Worm (Caenorhabditis elegans) whole organism, early embryonic: Measurements from ENCODE around the gene dpy-9.
A peak's percentile ranks its signal among the peaks of the same experiment; 100 is the strongest.

Source experiments
- B0310.2 ChIP-seq: sonication (generic microtip); optimal IDR thresholded peaks from 2 replicates; lab custom pipeline; 2016; ENCODE audit warnings: mild to moderate bottlenecking, missing genetic modification characterization, missing compliant biosample characterization
- F13C5.2 ChIP-seq: sonication (generic microtip); optimal IDR thresholded peaks from 2 replicates; lab custom pipeline; 2017; ENCODE audit warnings: mild to moderate bottlenecking, missing genetic modification characterization, inconsistent platforms, missing compliant biosample characterization
- aly-1 ChIP-seq: sonication (generic microtip); optimal IDR thresholded peaks from 2 replicates; lab custom pipeline; 2016; ENCODE audit warnings: missing genetic modification characterization, missing compliant biosample characterization
- ama-1 ChIP-seq: fragments of 150-350 bp; optimal IDR thresholded peaks from 2 replicates; lab custom pipeline; 2014
- ceh-13 ChIP-seq: fragments of 200-800 bp; sonication (Bioruptor generic); optimal IDR thresholded peaks from 2 replicates; lab custom pipeline; 2018; ENCODE audit warnings: mild to moderate bottlenecking, missing genetic modification characterization, missing compliant biosample characterization
- ceh-36 ChIP-seq: sonication (generic microtip); optimal IDR thresholded peaks from 2 replicates; lab custom pipeline; 2016; ENCODE audit warnings: missing genetic modification characterization, inconsistent platforms, missing compliant biosample characterization
- ets-7 ChIP-seq: sonication (generic microtip); optimal IDR thresholded peaks from 2 replicates; lab custom pipeline; 2016; ENCODE audit warnings: missing genotype, missing genetic modification characterization, missing compliant biosample characterization
- flt-1 ChIP-seq: fragments of 200-800 bp; sonication (Bioruptor generic); IDR thresholded peaks from 2 replicates; pipeline ENCODE4 v1.3.6; 2022; ENCODE audit warnings: missing genetic modification characterization, missing compliant biosample characterization
- hmbx-1 ChIP-seq: sonication (generic microtip); optimal IDR thresholded peaks from 2 replicates; lab custom pipeline; 2016; ENCODE audit warnings: mild to moderate bottlenecking, missing genetic modification characterization, missing compliant biosample characterization
- hmg-4 ChIP-seq: fragments of 200-800 bp; sonication (Bioruptor generic); optimal IDR thresholded peaks from 2 replicates; lab custom pipeline; 2018; ENCODE audit warnings: mild to moderate bottlenecking, missing genetic modification characterization, missing compliant biosample characterization
- hnd-1 ChIP-seq: sonication (generic microtip); optimal IDR thresholded peaks from 2 replicates; lab custom pipeline; 2016; ENCODE audit warnings: missing genetic modification characterization, missing compliant biosample characterization
- pes-1 ChIP-seq: fragments of 200-800 bp; sonication (Bioruptor generic); IDR thresholded peaks from 2 replicates; pipeline ENCODE4 v1.3.6; 2022; ENCODE audit warnings: missing genetic modification reagents, missing genetic modification characterization, missing compliant biosample characterization
- scrt-1 ChIP-seq: fragments of 200-800 bp; sonication (Bioruptor generic); IDR thresholded peaks from 2 replicates; pipeline ENCODE4 v1.3.6; 2022; ENCODE audit warnings: missing genetic modification characterization, missing compliant biosample characterization
- sea-1 ChIP-seq: fragments of 200-800 bp; sonication (Bioruptor generic); conservative IDR thresholded peaks from 2 replicates; pipeline ENCODE4 v1.3.6; 2022; ENCODE audit warnings: missing genetic modification characterization, missing compliant biosample characterization
- tbx-11 ChIP-seq: fragments of 200-800 bp; sonication (Bioruptor generic); IDR thresholded peaks from 2 replicates; pipeline ENCODE4 v1.3.6; 2022; ENCODE audit warnings: missing genetic modification characterization, missing compliant biosample characterization
- tbx-37 ChIP-seq: fragments of 200-800 bp; sonication (Bioruptor generic); conservative IDR thresholded peaks from 2 replicates; pipeline ENCODE4 v1.3.6; 2022; ENCODE audit warnings: missing genetic modification reagents, missing genetic modification characterization, missing compliant biosample characterization
- tra-4 ChIP-seq: sonication (generic microtip); optimal IDR thresholded peaks from 2 replicates; lab custom pipeline; 2017; ENCODE audit warnings: missing genetic modification characterization, missing compliant biosample characterization

Gene dpy-9

DNA sequence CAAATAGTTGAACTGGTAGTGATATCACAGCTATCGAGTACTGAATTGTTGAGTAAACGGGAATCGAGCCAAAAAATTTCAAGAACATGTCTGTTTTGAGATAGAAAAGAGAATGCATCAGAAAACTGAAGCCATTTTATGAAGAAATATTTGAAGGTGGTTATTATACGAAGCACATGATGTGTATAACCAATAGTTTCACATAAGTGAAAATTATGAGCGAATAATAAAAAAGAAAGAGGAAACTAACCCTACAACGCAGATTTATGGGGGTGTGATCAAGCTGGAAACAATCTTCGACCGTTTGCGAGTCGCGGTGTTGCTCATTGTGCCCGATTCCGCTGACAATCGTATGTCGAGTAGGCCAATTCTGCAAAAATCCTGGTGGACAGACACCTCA is 14.3 kb upstream of the dpy-9 start, which contains the start of gene srh-282:
Gene srh-282 (minus strand): TSS at position 101 of the 400 bp plus-strand sequence.
- TF ChIP-seq hmg-4 (GFP tag; lab: Kevin White, UChicago), result no peak

DNA sequence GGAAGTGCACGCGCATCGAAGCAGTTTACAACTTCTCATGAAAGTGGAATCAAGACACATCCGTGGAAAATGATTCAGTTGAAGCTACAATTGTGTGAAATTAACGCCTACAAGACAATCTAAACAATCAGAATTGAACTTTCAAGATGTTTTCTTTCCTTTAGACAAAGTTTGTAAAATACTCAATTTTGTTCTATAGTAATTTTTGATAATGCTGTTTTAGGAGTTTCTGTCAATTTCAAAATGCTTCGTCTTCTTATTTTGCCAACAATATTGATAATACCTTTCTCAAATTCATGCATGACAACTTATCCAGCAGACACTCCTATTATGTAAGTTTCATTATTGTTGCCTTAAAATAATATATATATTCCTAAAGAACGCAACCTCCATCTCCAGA is 10.1 kb upstream of the dpy-9 start, which contains the start of gene T21D12.11:
Gene T21D12.11 (plus strand): TSS at position 301 of the 400 bp plus-strand sequence.
- TF ChIP-seq tbx-37 (GFP tag; lab: Robert Waterston, UW) (no peak), scrt-1 (no peak), pes-1 (GFP tag; lab: Robert Waterston, UW) (no peak), sea-1 (GFP tag; lab: Robert Waterston, UW) (no peak), hmbx-1 (no peak)

- TF ChIP-seq hmbx-1, result no peak
Measured at ce11 chrIV:266148-266547, 7.1 kb upstream of the dpy-9 start, which contains the start of gene T21D12.12. TSS of gene T21D12.12 (plus strand) at chrIV:266448.

ce11 chrIV:264182-264709 is 5.2 kb upstream of the dpy-9 start, which contains the start of gene pat-6:
TSS of gene pat-6 (minus strand) at chrIV:264232.
- TF ChIP-seq F13C5.2, result no peak
- no peak for TF ChIP-seq ama-1 (lab: Kevin White, UChicago)
- no peak for TF ChIP-seq hmg-4 (GFP tag; lab: Kevin White, UChicago)
- TF ChIP-seq hnd-1 (tag; lab: Kevin White, UChicago), result no peak
- no peak for TF ChIP-seq ets-7 (tag; lab: Kevin White, UChicago)
- no peak for TF ChIP-seq flt-1 (GFP tag; lab: Robert Waterston, UW)
- TF ChIP-seq hmbx-1, result no peak
- TF ChIP-seq ceh-36, result no peak
- no peak for TF ChIP-seq B0310.2
- TF ChIP-seq ceh-13 (GFP tag; lab: Kevin White, UChicago), result no peak
- no peak for TF ChIP-seq tbx-11 (GFP tag; lab: Robert Waterston, UW)

ce11 chrIV:262460-262859 is 3.5 kb upstream of the dpy-9 start:
- TF ChIP-seq pes-1 (GFP tag; lab: Robert Waterston, UW), result no peak
- no peak for TF ChIP-seq ceh-13 (GFP tag; lab: Kevin White, UChicago)
- no peak for TF ChIP-seq scrt-1
- no peak for TF ChIP-seq B0310.2
- TF ChIP-seq tbx-37 (GFP tag; lab: Robert Waterston, UW), result no peak
- TF ChIP-seq aly-1, result no peak
- TF ChIP-seq ets-7 (tag; lab: Kevin White, UChicago), result no peak
- no peak for TF ChIP-seq tbx-11 (GFP tag; lab: Robert Waterston, UW)

DNA sequence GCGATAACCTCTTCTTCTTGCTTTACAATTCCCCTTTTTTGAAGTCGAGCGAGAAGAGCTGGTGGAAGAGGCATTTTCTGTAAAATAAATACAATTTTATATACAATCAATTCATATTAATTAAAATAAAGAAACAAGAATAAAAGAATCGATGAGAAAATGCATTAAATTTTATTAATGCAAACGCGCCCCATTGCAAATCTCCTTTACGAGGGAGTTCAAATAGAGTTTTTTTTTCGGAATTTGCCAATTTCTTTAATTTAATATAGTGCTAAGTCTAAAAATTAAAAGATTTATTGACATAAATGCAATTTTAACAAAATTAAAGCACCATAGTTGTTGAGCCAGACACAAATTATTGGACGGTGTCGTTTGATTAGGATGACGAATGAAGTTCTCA is 2.6 kb upstream of the dpy-9 start, which contains the start of gene pqbp-1.1:
Gene pqbp-1.1 (minus strand): TSS at position 77 of the 400 bp plus-strand sequence.
- no peak for TF ChIP-seq tbx-11 (GFP tag; lab: Robert Waterston, UW)
- 0 out of 2 replicates have a peak, but pooled peaks have one; percentile 48 for TF ChIP-seq sea-1 (GFP tag; lab: Robert Waterston, UW)
- TF ChIP-seq hnd-1 (tag; lab: Kevin White, UChicago), result no peak
- no peak for TF ChIP-seq ceh-36
- TF ChIP-seq F13C5.2, result peak; percentile 39
- TF ChIP-seq tra-4 (tag; lab: Kevin White, UChicago), result no peak

- TF ChIP-seq tbx-37 (GFP tag; lab: Robert Waterston, UW) (no peak), ceh-13 (GFP tag; lab: Kevin White, UChicago) (no peak), hmbx-1 (no peak), F13C5.2 (no peak), B0310.2 (no peak), sea-1 (GFP tag; lab: Robert Waterston, UW) (no peak), ets-7 (tag; lab: Kevin White, UChicago) (no peak), aly-1 (no peak), tra-4 (tag; lab: Kevin White, UChicago) (no peak), hnd-1 (tag; lab: Kevin White, UChicago) (no peak), hmg-4 (GFP tag; lab: Kevin White, UChicago) (no peak), tbx-11 (GFP tag; lab: Robert Waterston, UW) (no peak), flt-1 (GFP tag; lab: Robert Waterston, UW) (no peak)
Measured at ce11 chrIV:258362-258761, 642 bp downstream of the dpy-9 start.

DNA sequence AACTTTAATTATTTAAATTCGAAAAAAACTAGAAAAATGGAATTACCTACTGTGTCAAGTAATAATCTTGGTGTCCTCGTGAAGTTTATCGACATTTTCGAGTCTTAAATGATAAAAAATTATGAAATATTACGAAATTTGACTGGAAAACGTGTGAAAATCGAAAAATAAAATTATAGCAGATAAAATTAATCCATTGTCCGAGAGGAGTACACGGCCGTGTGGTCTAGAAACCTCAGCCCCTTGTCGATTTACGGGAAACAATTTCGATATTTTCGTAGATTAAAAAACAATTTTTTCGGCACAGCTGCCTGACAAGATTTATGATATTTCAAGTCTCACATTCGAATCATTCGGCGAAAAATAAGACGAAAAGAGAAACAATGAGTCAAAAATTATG is 1.9 kb downstream of the dpy-9 start, which contains the start of gene R02D3.8:
Gene R02D3.8 (minus strand): TSS at position 109 of the 400 bp plus-strand sequence.
- TF ChIP-seq F13C5.2 (no peak), aly-1 (no peak), ceh-36 (no peak), tbx-37 (GFP tag; lab: Robert Waterston, UW) (no peak), tra-4 (tag; lab: Kevin White, UChicago) (no peak), hmg-4 (GFP tag; lab: Kevin White, UChicago) (no peak), tbx-11 (GFP tag; lab: Robert Waterston, UW) (no peak), ceh-13 (GFP tag; lab: Kevin White, UChicago) (no peak), ama-1 (lab: Kevin White, UChicago) (no peak), scrt-1 (no peak), hnd-1 (tag; lab: Kevin White, UChicago) (no peak), ets-7 (tag; lab: Kevin White, UChicago) (no peak), pes-1 (GFP tag; lab: Robert Waterston, UW) (no peak), hmbx-1 (no peak), sea-1 (GFP tag; lab: Robert Waterston, UW) (no peak), B0310.2 (no peak), flt-1 (GFP tag; lab: Robert Waterston, UW) (no peak)
